Worm (Caenorhabditis elegans) whole organism, midembryonic: Measurements from ENCODE around the gene pigt-1.

Experiments
- cog-1 ChIP-seq: sonication (generic microtip); optimal IDR thresholded peaks from 2 replicates; lab custom pipeline; 2016; ENCODE audit warnings: missing genetic modification characterization, missing compliant biosample characterization
- tab-1 ChIP-seq: fragments of 200-800 bp; sonication (Bioruptor generic); IDR thresholded peaks from 2 replicates; pipeline ENCODE4 v1.3.6; 2022; ENCODE audit warnings: missing genetic modification characterization, missing compliant biosample characterization

DNA sequence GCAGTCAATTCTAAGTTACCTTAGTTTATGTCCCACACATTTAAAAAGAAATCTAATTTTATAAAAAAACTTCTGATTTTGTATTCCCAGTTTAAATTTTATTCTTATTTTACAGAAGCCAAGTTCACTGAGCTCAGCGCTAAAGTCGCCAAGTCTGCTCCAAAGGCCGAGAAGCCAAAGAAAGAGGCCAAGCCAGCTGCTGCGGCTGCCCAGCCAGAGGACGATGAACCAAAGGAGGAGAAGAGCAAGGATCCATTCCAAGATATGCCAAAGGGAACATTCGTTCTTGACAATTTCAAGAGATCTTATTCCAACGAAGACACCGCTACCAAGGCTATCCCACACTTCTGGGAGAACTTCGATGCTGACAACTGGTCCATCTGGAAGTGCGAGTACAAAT is 8.3 kb upstream of the pigt-1 start:
- TF ChIP-seq cog-1 (no peak), tab-1 (GFP tag; lab: Robert Waterston, UW) (no peak)
